Worm (Caenorhabditis elegans): ENCODE data around the gene R03E9.2.

R03E9.2 gene

ce11 chrX:6709238-6709637 lies 23.9 kb downstream of the R03E9.2 start, which contains the start of gene acr-3:
acr-3 (plus strand) TSS chrX:6709538.
- TF ChIP-seq blmp-1 (tag; optimal IDR thresholded peaks at IDR 0.05) (no peak), flh-1 (GFP tag; optimal IDR thresholded peaks at IDR 0.05) (no peak), snpc-4 (tag; optimal IDR thresholded peaks at IDR 0.05) (no peak), drap-1 (GFP tag; optimal IDR thresholded peaks at IDR 0.05) (no peak), ces-1 (GFP tag; optimal IDR thresholded peaks at IDR 0.05) (no peak)

ce11 chrX:6705156-6705555 lies 27.9 kb downstream of the R03E9.2 start:
- TF ChIP-seq ces-1 (GFP tag; optimal IDR thresholded peaks at IDR 0.05), result peak; percentile 91
- no peak for TF ChIP-seq sem-2 (GFP tag; optimal IDR thresholded peaks at IDR 0.05)

- TF ChIP-seq nhr-28 (tag; optimal IDR thresholded peaks at IDR 0.05), result no peak
Measured at ce11 chrX:6702249-6702648, 30.9 kb downstream of the R03E9.2 start, which contains the start of gene acr-2. acr-2 (plus strand) TSS chrX:6702549.

ce11 chrX:6698267-6698666 lies 34.8 kb downstream of the R03E9.2 start, which contains the start of the genes F38B6.7 and F38B6.2:
F38B6.7 (minus strand) TSS chrX:6698367.
F38B6.2 (plus strand) TSS chrX:6698533.
- TF ChIP-seq zip-8 (tag; optimal IDR thresholded peaks at IDR 0.05), result no peak
- no peak for TF ChIP-seq nhr-2 (tag; optimal IDR thresholded peaks at IDR 0.05)
- no peak for TF ChIP-seq unc-62 (GFP tag; optimal IDR thresholded peaks at IDR 0.05)
- TF ChIP-seq bed-3 (GFP tag; optimal IDR thresholded peaks at IDR 0.05), result no peak
- TF ChIP-seq nhr-76 (tag; optimal IDR thresholded peaks at IDR 0.05), result no peak
- TF ChIP-seq hlh-1 (tag; optimal IDR thresholded peaks at IDR 0.05), result no peak
- TF ChIP-seq elt-3 (tag; optimal IDR thresholded peaks at IDR 0.05), result no peak
- TF ChIP-seq ceh-43 (GFP tag; optimal IDR thresholded peaks at IDR 0.05), result no peak
- no peak for TF ChIP-seq ces-1 (GFP tag; optimal IDR thresholded peaks at IDR 0.05)
- no peak for TF ChIP-seq lin-13 (tag; optimal IDR thresholded peaks at IDR 0.05)
- TF ChIP-seq nhr-12 (tag; optimal IDR thresholded peaks at IDR 0.05), result no peak
- no peak for TF ChIP-seq tbx-8 (GFP tag; optimal IDR thresholded peaks at IDR 0.05)
- no peak for TF ChIP-seq lsy-2 (tag; optimal IDR thresholded peaks at IDR 0.05)
- TF ChIP-seq blmp-1 (tag; optimal IDR thresholded peaks at IDR 0.05), result no peak

- TF ChIP-seq mep-1 (tag; optimal IDR thresholded peaks at IDR 0.05), result no peak
- TF ChIP-seq ztf-11 (tag; optimal IDR thresholded peaks at IDR 0.05), result no peak
- TF ChIP-seq nhr-28 (tag; optimal IDR thresholded peaks at IDR 0.05), result no peak
- no peak for TF ChIP-seq M03D4.4 (tag; optimal IDR thresholded peaks at IDR 0.05)
- TF ChIP-seq ceh-83 (GFP tag; optimal IDR thresholded peaks at IDR 0.05), result no peak
- TF ChIP-seq mls-2 (tag; optimal IDR thresholded peaks at IDR 0.05), result no peak
Measured at ce11 chrX:6693331-6693730, 39.8 kb downstream of the R03E9.2 start, which contains the start of gene F38B6.3. F38B6.3 (plus strand) TSS chrX:6693631.

ce11 chrX:6692896-6693295 lies 40.2 kb downstream of the R03E9.2 start:
- TF ChIP-seq hlh-1 (tag; optimal IDR thresholded peaks at IDR 0.05) (no peak), mab-5 (tag; optimal IDR thresholded peaks at IDR 0.05) (no peak), tbx-8 (GFP tag; optimal IDR thresholded peaks at IDR 0.05) (no peak), pha-4 (tag; optimal IDR thresholded peaks at IDR 0.05) (no peak), flh-1 (GFP tag; optimal IDR thresholded peaks at IDR 0.05) (no peak), sptf-1 (tag; optimal IDR thresholded peaks at IDR 0.05) (no peak), nhr-12 (tag; optimal IDR thresholded peaks at IDR 0.05) (no peak), ces-1 (GFP tag; optimal IDR thresholded peaks at IDR 0.05) (peak; percentile 58)

ce11 chrX:6691653-6692052 lies 41.4 kb downstream of the R03E9.2 start:
- TF ChIP-seq ces-1 (GFP tag; optimal IDR thresholded peaks at IDR 0.05), result peak; percentile 93
- TF ChIP-seq elt-3 (tag; optimal IDR thresholded peaks at IDR 0.05), result no peak
- TF ChIP-seq flh-1 (GFP tag; optimal IDR thresholded peaks at IDR 0.05), result no peak

- TF ChIP-seq hlh-1 (tag; optimal IDR thresholded peaks at IDR 0.05) (no peak), pha-4 (tag; optimal IDR thresholded peaks at IDR 0.05) (no peak), bed-3 (GFP tag; optimal IDR thresholded peaks at IDR 0.05) (no peak), ces-1 (GFP tag; optimal IDR thresholded peaks at IDR 0.05) (no peak), flh-1 (GFP tag; optimal IDR thresholded peaks at IDR 0.05) (no peak), ham-2 (GFP tag; optimal IDR thresholded peaks at IDR 0.05) (no peak), ceh-39 (tag; optimal IDR thresholded peaks at IDR 0.05) (no peak), unc-62 (GFP tag; optimal IDR thresholded peaks at IDR 0.05) (no peak), nhr-2 (tag; optimal IDR thresholded peaks at IDR 0.05) (no peak), nhr-28 (tag; optimal IDR thresholded peaks at IDR 0.05) (no peak), cnd-1 (tag; optimal IDR thresholded peaks at IDR 0.05) (no peak)
Measured at ce11 chrX:6689985-6690384, 43.1 kb downstream of the R03E9.2 start, which contains the start of gene F38B6.6. F38B6.6 (minus strand) TSS chrX:6690085.
